Worm (Caenorhabditis elegans) whole organism, late embryonic: ENCODE measurements around the gene C14E2.4.

ENCODE experiments used
- ama-1 ChIP-seq: fragments of 150-350 bp; optimal IDR thresholded peaks from 2 replicates; lab custom pipeline; 2014
- dve-1 ChIP-seq: sonication (generic microtip); optimal IDR thresholded peaks from 2 replicates; lab custom pipeline; 2017; ENCODE audit warnings: antibody characterized with exemption, mild to moderate bottlenecking, missing genetic modification characterization, missing compliant biosample characterization
- fkh-10 ChIP-seq: fragments of 150-350 bp; optimal IDR thresholded peaks from 2 replicates; lab custom pipeline; 2014; ENCODE audit warnings: missing biosample characterization, missing genetic modification reagents, missing genetic modification characterization
- hlh-13 ChIP-seq: fragments of 200-800 bp; sonication (Bioruptor generic); optimal IDR thresholded peaks from 2 replicates; lab custom pipeline; 2018; ENCODE audit warnings: mild to moderate bottlenecking, missing genetic modification characterization, missing compliant biosample characterization
- nhr-11 ChIP-seq: fragments of 150-350 bp; optimal IDR thresholded peaks from 2 replicates; lab custom pipeline; 2014; ENCODE audit warnings: missing biosample characterization, missing genetic modification characterization
- pag-3 ChIP-seq: sonication (generic microtip); optimal IDR thresholded peaks from 2 replicates; lab custom pipeline; 2016; ENCODE audit warnings: missing compliant biosample characterization, missing genetic modification characterization, borderline replicate concordance
- sox-2 ChIP-seq: fragments of 200-800 bp; sonication (Bioruptor generic); IDR thresholded peaks from 2 replicates; pipeline ENCODE4 v1.3.6; 2022; ENCODE audit warnings: missing genetic modification reagents, missing genetic modification characterization, missing compliant biosample characterization
- sox-4 ChIP-seq: sonication (generic microtip); optimal IDR thresholded peaks from 2 replicates; lab custom pipeline; 2017; ENCODE audit warnings: mild to moderate bottlenecking, missing genetic modification characterization, inconsistent platforms, missing compliant biosample characterization
- ttx-3 ChIP-seq: sonication (generic microtip); optimal IDR thresholded peaks from 2 replicates; lab custom pipeline; 2016; ENCODE audit warnings: missing genetic modification reagents, missing genetic modification characterization, missing compliant biosample characterization

ce11 chrX:1857777-1858176 is 36.6 kb upstream of the C14E2.4 start:
- TF ChIP-seq hlh-13 (GFP tag; lab: Kevin White, UChicago) (no peak), pag-3 (tag; lab: Kevin White, UChicago) (no peak), ama-1 (no peak), fkh-10 (GFP tag; lab: Kevin White, UChicago) (no peak), dve-1 (tag; lab: Kevin White, UChicago) (no peak), ttx-3 (tag; lab: Kevin White, UChicago) (no peak), nhr-11 (tag; lab: Kevin White, UChicago) (no peak), sox-4 (no peak), sox-2 (GFP tag; lab: Robert Waterston, UW) (no peak)
